Worm (Caenorhabditis elegans) whole organism, late embryonic: Measurements from ENCODE around the gene tbb-2.
A peak's percentile ranks its signal among the peaks of the same experiment; 100 is the strongest.

ENCODE experiments used
- C08G9.2 ChIP-seq: sonication (generic microtip); optimal IDR thresholded peaks from 2 replicates; lab custom pipeline; 2016; ENCODE audit warnings: mild to moderate bottlenecking, missing genetic modification characterization, moderate library complexity, missing compliant biosample characterization
- F13H6.1 ChIP-seq: sonication (generic microtip); optimal IDR thresholded peaks from 2 replicates; lab custom pipeline; 2016; ENCODE audit warnings: missing genetic modification characterization, missing compliant biosample characterization
- K02D7.2 ChIP-seq: sonication (generic microtip); optimal IDR thresholded peaks from 2 replicates; lab custom pipeline; 2017; ENCODE audit warnings: mild to moderate bottlenecking, missing genetic modification characterization, missing compliant biosample characterization
- T23F11.4 ChIP-seq: fragments of 200-800 bp; sonication (Bioruptor generic); optimal IDR thresholded peaks from 2 replicates; lab custom pipeline; 2018; ENCODE audit warnings: mild to moderate bottlenecking, missing genetic modification characterization, missing compliant biosample characterization
- ahr-1 ChIP-seq: sonication (generic microtip); optimal IDR thresholded peaks from 2 replicates; lab custom pipeline; 2016; ENCODE audit warnings: missing genetic modification characterization, missing compliant biosample characterization
- ama-1 ChIP-seq: fragments of 150-350 bp; optimal IDR thresholded peaks from 2 replicates; lab custom pipeline; 2014
- ceh-18 ChIP-seq: sonication (generic microtip); optimal IDR thresholded peaks from 2 replicates; lab custom pipeline; 2016; ENCODE audit warnings: missing genetic modification characterization, missing compliant biosample characterization
- ceh-19 ChIP-seq: fragments of 200-800 bp; sonication (Bioruptor generic); optimal IDR thresholded peaks from 2 replicates; lab custom pipeline; 2018; ENCODE audit warnings: mild to moderate bottlenecking, missing genetic modification characterization, missing compliant biosample characterization
- ceh-22 ChIP-seq: sonication (generic microtip); optimal IDR thresholded peaks from 2 replicates; lab custom pipeline; 2017; ENCODE audit warnings: missing biosample characterization, missing genetic modification characterization
- ceh-31 ChIP-seq: sonication (generic microtip); optimal IDR thresholded peaks from 2 replicates; lab custom pipeline; 2016; ENCODE audit warnings: missing genetic modification characterization, missing compliant biosample characterization
- ceh-34 ChIP-seq: sonication (generic microtip); optimal IDR thresholded peaks from 2 replicates; lab custom pipeline; 2016; ENCODE audit warnings: mild to moderate bottlenecking, missing genetic modification characterization, missing compliant biosample characterization
- ceh-9 ChIP-seq: sonication (generic microtip); optimal IDR thresholded peaks from 2 replicates; lab custom pipeline; 2016; ENCODE audit warnings: mild to moderate bottlenecking, missing genetic modification characterization, inconsistent platforms, missing compliant biosample characterization
- dmd-4 ChIP-seq: sonication (generic microtip); optimal IDR thresholded peaks from 2 replicates; lab custom pipeline; 2016; ENCODE audit warnings: borderline replicate concordance, missing genetic modification characterization, missing compliant biosample characterization
- dve-1 ChIP-seq: sonication (generic microtip); optimal IDR thresholded peaks from 2 replicates; lab custom pipeline; 2017; ENCODE audit warnings: antibody characterized with exemption, mild to moderate bottlenecking, missing genetic modification characterization, missing compliant biosample characterization
- elt-2 ChIP-seq: sonication (generic microtip); optimal IDR thresholded peaks from 2 replicates; lab custom pipeline; 2016; ENCODE audit warnings: missing genetic modification reagents, missing genetic modification characterization, missing compliant biosample characterization
- ets-4 ChIP-seq: sonication (generic microtip); optimal IDR thresholded peaks from 2 replicates; lab custom pipeline; 2016; ENCODE audit warnings: missing genetic modification characterization, missing compliant biosample characterization
- fax-1 ChIP-seq: sonication (generic microtip); optimal IDR thresholded peaks from 2 replicates; lab custom pipeline; 2016; ENCODE audit warnings: missing genotype, missing genetic modification characterization, missing compliant biosample characterization
- fkh-10 ChIP-seq: fragments of 150-350 bp; optimal IDR thresholded peaks from 2 replicates; lab custom pipeline; 2014; ENCODE audit warnings: missing biosample characterization, missing genetic modification reagents, missing genetic modification characterization
- gmeb-2 ChIP-seq: sonication (generic microtip); optimal IDR thresholded peaks from 2 replicates; lab custom pipeline; 2016; ENCODE audit warnings: missing genetic modification characterization, inconsistent platforms, missing compliant biosample characterization
- hlh-13 ChIP-seq: fragments of 200-800 bp; sonication (Bioruptor generic); optimal IDR thresholded peaks from 2 replicates; lab custom pipeline; 2018; ENCODE audit warnings: mild to moderate bottlenecking, missing genetic modification characterization, missing compliant biosample characterization
- hlh-15 ChIP-seq: sonication (generic microtip); optimal IDR thresholded peaks from 2 replicates; lab custom pipeline; 2016; ENCODE audit warnings: missing genetic modification characterization, missing compliant biosample characterization
- hlh-30 ChIP-seq: sonication (generic microtip); optimal IDR thresholded peaks from 2 replicates; lab custom pipeline; 2017; ENCODE audit warnings: antibody characterized with exemption, missing genetic modification characterization, missing compliant biosample characterization; ENCODE audit not compliant: insufficient read depth
- hlh-6 ChIP-seq: sonication (generic microtip); optimal IDR thresholded peaks from 2 replicates; lab custom pipeline; 2016; ENCODE audit warnings: missing genotype, missing genetic modification characterization, missing compliant biosample characterization
- nfya-1 ChIP-seq: sonication (generic microtip); optimal IDR thresholded peaks from 2 replicates; lab custom pipeline; 2017; ENCODE audit warnings: missing genetic modification characterization, mild to moderate bottlenecking, missing compliant biosample characterization, antibody characterized with exemption, moderate library complexity
- nhr-11 ChIP-seq: fragments of 150-350 bp; optimal IDR thresholded peaks from 2 replicates; lab custom pipeline; 2014; ENCODE audit warnings: missing biosample characterization, missing genetic modification characterization
- npax-4 ChIP-seq: sonication (generic microtip); optimal IDR thresholded peaks from 2 replicates; lab custom pipeline; 2016; ENCODE audit warnings: missing genetic modification characterization, missing compliant biosample characterization
- pag-3 ChIP-seq: sonication (generic microtip); optimal IDR thresholded peaks from 2 replicates; lab custom pipeline; 2016; ENCODE audit warnings: missing compliant biosample characterization, missing genetic modification characterization, borderline replicate concordance
- pax-1 ChIP-seq: fragments of 150-350 bp; optimal IDR thresholded peaks from 2 replicates; lab custom pipeline; 2014; ENCODE audit warnings: missing biosample characterization, missing genetic modification characterization
- pha-2 ChIP-seq: sonication (generic microtip); optimal IDR thresholded peaks from 2 replicates; lab custom pipeline; 2017; ENCODE audit warnings: mild to moderate bottlenecking, missing genetic modification characterization, missing compliant biosample characterization
- pros-1 ChIP-seq: fragments of 150-350 bp; optimal IDR thresholded peaks from 2 replicates; lab custom pipeline; 2014; ENCODE audit warnings: missing biosample characterization, missing genetic modification reagents, missing genetic modification characterization
- sdc-2 ChIP-seq: sonication (generic microtip); optimal IDR thresholded peaks from 2 replicates; lab custom pipeline; 2016; ENCODE audit warnings: missing genotype, missing genetic modification characterization, missing compliant biosample characterization
- syd-9 ChIP-seq: sonication (generic microtip); optimal IDR thresholded peaks from 2 replicates; lab custom pipeline; 2016; ENCODE audit warnings: mild to moderate bottlenecking, missing genetic modification characterization, moderate library complexity, missing compliant biosample characterization
- tbx-2 ChIP-seq: sonication (generic microtip); optimal IDR thresholded peaks from 2 replicates; lab custom pipeline; 2016; ENCODE audit warnings: missing genetic modification characterization, missing compliant biosample characterization
- ttx-3 ChIP-seq: sonication (generic microtip); optimal IDR thresholded peaks from 2 replicates; lab custom pipeline; 2016; ENCODE audit warnings: missing genetic modification reagents, missing genetic modification characterization, missing compliant biosample characterization
- unc-3 ChIP-seq, 2 experiments: fragments of 200-800 bp in 1 of 2; sonication (Bioruptor generic) in 1 of 2; sonication (generic microtip) in 1 of 2; conservative IDR thresholded peaks in 1 of 2; optimal IDR thresholded peaks in 1 of 2; 2 replicates each; pipeline versions ENCODE4 v1.3.6 to Lab custom; 2016 to 2022; ENCODE audit warnings: missing compliant biosample characterization in 2 of 2, missing genetic modification characterization in 2 of 2, missing genetic modification reagents in 1 of 2
- unc-42 ChIP-seq: sonication (generic microtip); optimal IDR thresholded peaks from 2 replicates; lab custom pipeline; 2016; ENCODE audit warnings: missing genotype, missing genetic modification characterization, missing compliant biosample characterization
- unc-55 ChIP-seq: sonication (generic microtip); optimal IDR thresholded peaks from 2 replicates; lab custom pipeline; 2017; ENCODE audit warnings: missing biosample characterization, missing genetic modification reagents, missing genetic modification characterization
- unc-86 ChIP-seq: sonication (generic microtip); optimal IDR thresholded peaks from 2 replicates; lab custom pipeline; 2016; ENCODE audit warnings: missing genetic modification characterization, missing compliant biosample characterization
- ztf-16 ChIP-seq: sonication (generic microtip); optimal IDR thresholded peaks from 2 replicates; lab custom pipeline; 2017; ENCODE audit warnings: missing genetic modification characterization, missing compliant biosample characterization

The tbb-2 gene

ce11 chrIII:3984049-3984484 lies 33.4 kb downstream of the tbb-2 start:
- no peak for TF ChIP-seq ceh-9 (tag; lab: Kevin White, UChicago)
- TF ChIP-seq C08G9.2: peak; percentile 4
- no peak for TF ChIP-seq nhr-11
- peak; percentile 41 for TF ChIP-seq ceh-18
- TF ChIP-seq tbx-2 (tag; lab: Kevin White, UChicago): peak; percentile 5
- TF ChIP-seq T23F11.4 (GFP tag; lab: Kevin White, UChicago): no peak
- peak; percentile 7 for TF ChIP-seq sdc-2 (tag; lab: Kevin White, UChicago)
- peak; percentile 58 for TF ChIP-seq hlh-6 (tag; lab: Kevin White, UChicago)
- no peak for TF ChIP-seq pha-2
- no peak for TF ChIP-seq elt-2
- TF ChIP-seq ztf-16 (tag; lab: Kevin White, UChicago): no peak
- no peak for TF ChIP-seq hlh-13 (GFP tag; lab: Kevin White, UChicago)

ce11 chrIII:3979980-3980631 lies 37.3 kb downstream of the tbb-2 start:
- TF ChIP-seq ceh-18 (peak; percentile 44), tbx-2 (tag; lab: Kevin White, UChicago) (peak; percentile 24), nfya-1 (peak; percentile 21), ahr-1 (no peak), fkh-10 (GFP tag; lab: Kevin White, UChicago) (no peak), unc-42 (tag; lab: Kevin White, UChicago) (no peak), ceh-22 (tag; lab: Kevin White, UChicago) (no peak), pax-1 (no peak), dmd-4 (tag; lab: Kevin White, UChicago) (no peak), unc-86 (no peak), pag-3 (tag; lab: Kevin White, UChicago) (no peak), ttx-3 (tag; lab: Kevin White, UChicago) (no peak), unc-3 (GFP tag; conservative IDR thresholded peaks at IDR 0.05; lab: Robert Waterston, UW) (no peak), unc-3 (tag; optimal IDR thresholded peaks at IDR 0.05; lab: Kevin White, UChicago) (no peak), ceh-9 (tag; lab: Kevin White, UChicago) (no peak), unc-55 (GFP tag; lab: Kevin White, UChicago) (no peak), elt-2 (no peak), F13H6.1 (tag; lab: Kevin White, UChicago) (peak; percentile 14), fax-1 (tag; lab: Kevin White, UChicago) (no peak)

ce11 chrIII:3978438-3978837 lies 39.0 kb downstream of the tbb-2 start:
- no peak for TF ChIP-seq hlh-15
- TF ChIP-seq ceh-19 (GFP tag; lab: Kevin White, UChicago): no peak
- no peak for TF ChIP-seq fkh-10 (GFP tag; lab: Kevin White, UChicago)
- TF ChIP-seq elt-2: no peak
- no peak for TF ChIP-seq pag-3 (tag; lab: Kevin White, UChicago)
- TF ChIP-seq ets-4 (tag; lab: Kevin White, UChicago): no peak
- TF ChIP-seq ama-1 (lab: Kevin White, UChicago): no peak
- TF ChIP-seq nfya-1: no peak

ce11 chrIII:3976992-3977391 lies 40.4 kb downstream of the tbb-2 start:
- TF ChIP-seq dmd-4 (tag; lab: Kevin White, UChicago): no peak
- no peak for TF ChIP-seq T23F11.4 (GFP tag; lab: Kevin White, UChicago)
- TF ChIP-seq hlh-30 (tag; lab: Kevin White, UChicago): no peak
- TF ChIP-seq sdc-2 (tag; lab: Kevin White, UChicago): no peak
- no peak for TF ChIP-seq syd-9 (tag; lab: Kevin White, UChicago)
- no peak for TF ChIP-seq K02D7.2 (tag; lab: Kevin White, UChicago)
- TF ChIP-seq ceh-34 (tag; lab: Kevin White, UChicago): no peak
- TF ChIP-seq ceh-31 (tag; lab: Kevin White, UChicago): no peak
- TF ChIP-seq ets-4 (tag; lab: Kevin White, UChicago): no peak
- no peak for TF ChIP-seq pros-1 (tag; lab: Kevin White, UChicago)
- no peak for TF ChIP-seq npax-4 (tag; lab: Kevin White, UChicago)
- no peak for TF ChIP-seq gmeb-2 (tag; lab: Kevin White, UChicago)
- TF ChIP-seq dve-1: no peak
- TF ChIP-seq, all 69 proteins: peak for 0
